Fruit fly (Drosophila melanogaster) whole organism, prepupa: Measurements from ENCODE around the gene CG13385.

Experiments
- Blimp-1 ChIP-seq: fragments of 200-800 bp; sonication (Bioruptor generic); optimal IDR thresholded peaks from 3 replicates; lab custom pipeline; 2017; ENCODE audit warnings: missing biosample characterization, missing genetic modification characterization, mild to moderate bottlenecking, moderate library complexity, missing genetic modification reagents
- CG10631 ChIP-seq: fragments of 200-800 bp; sonication (Bioruptor generic); optimal IDR thresholded peaks from 2 replicates; lab custom pipeline; 2016; ENCODE audit warnings: missing biosample characterization, missing genetic modification characterization
- CG11294 ChIP-seq: fragments of 200-800 bp; sonication (Bioruptor generic); IDR thresholded peaks from 2 replicates; pipeline ENCODE4 v1.3.6; 2022; ENCODE audit warnings: missing biosample characterization, missing genetic modification characterization
- CG11762 ChIP-seq: fragments of 200-800 bp; sonication (Bioruptor generic); optimal IDR thresholded peaks from 3 replicates; lab custom pipeline; 2016; ENCODE audit warnings: missing biosample characterization, missing genetic modification characterization; ENCODE audit not compliant: insufficient read depth
- CG11902 ChIP-seq: fragments of 200-800 bp; sonication (Bioruptor generic); optimal IDR thresholded peaks from 3 replicates; lab custom pipeline; 2016; ENCODE audit warnings: missing biosample characterization, missing genetic modification characterization
- CG15336 ChIP-seq: fragments of 200-800 bp; sonication (Bioruptor generic); IDR thresholded peaks from 2 replicates; pipeline ENCODE4 v1.3.6; 2022; ENCODE audit warnings: missing biosample characterization, missing genetic modification characterization
- CG3032 ChIP-seq: fragments of 200-800 bp; optimal IDR thresholded peaks from 2 replicates; lab custom pipeline; 2019; ENCODE audit warnings: missing biosample characterization, mild to moderate bottlenecking, missing genetic modification characterization, moderate library complexity
- CG31627 ChIP-seq: fragments of 200-800 bp; sonication (Bioruptor generic); optimal IDR thresholded peaks from 3 replicates; lab custom pipeline; 2016; ENCODE audit warnings: missing biosample characterization, missing genetic modification characterization
- CG3919 ChIP-seq: fragments of 200-800 bp; sonication (Bioruptor generic); optimal IDR thresholded peaks from 3 replicates; lab custom pipeline; 2016; ENCODE audit warnings: missing biosample characterization, missing genetic modification characterization
- CG4318 ChIP-seq: fragments of 200-800 bp; sonication (Bioruptor generic); optimal IDR thresholded peaks from 3 replicates; lab custom pipeline; 2017; ENCODE audit warnings: missing biosample characterization, mild to moderate bottlenecking, missing genetic modification characterization
- CG6163 ChIP-seq: fragments of 200-800 bp; sonication (Bioruptor generic); IDR thresholded peaks from 3 replicates; pipeline ENCODE4 v1.3.6; 2022; ENCODE audit warnings: missing biosample characterization, missing genetic modification characterization
- CG6276 ChIP-seq: fragments of 200-800 bp; sonication (Bioruptor generic); optimal IDR thresholded peaks from 2 replicates; lab custom pipeline; 2017; ENCODE audit warnings: missing biosample characterization, mild to moderate bottlenecking, missing genetic modification characterization
- CG6792 ChIP-seq: fragments of 200-800 bp; sonication (Bioruptor generic); optimal IDR thresholded peaks from 3 replicates; lab custom pipeline; 2016; ENCODE audit warnings: missing biosample characterization, missing genetic modification characterization
- CG6808 ChIP-seq: fragments of 200-800 bp; sonication (Bioruptor generic); optimal IDR thresholded peaks from 3 replicates; lab custom pipeline; 2017; ENCODE audit warnings: missing biosample characterization, missing genetic modification characterization, mild to moderate bottlenecking, moderate library complexity, missing genetic modification reagents
- CG6854 ChIP-seq: fragments of 200-800 bp; sonication (Bioruptor generic); optimal IDR thresholded peaks from 2 replicates; lab custom pipeline; 2017; ENCODE audit warnings: missing biosample characterization, mild to moderate bottlenecking, missing genetic modification characterization
- CG7368 ChIP-seq: fragments of 200-800 bp; sonication (Bioruptor generic); optimal IDR thresholded peaks from 3 replicates; lab custom pipeline; 2016; ENCODE audit warnings: missing biosample characterization, missing genetic modification characterization
- CG8119 ChIP-seq: fragments of 200-800 bp; sonication (Bioruptor generic); IDR thresholded peaks from 3 replicates; pipeline ENCODE4 v1.3.6; 2022; ENCODE audit warnings: missing biosample characterization, missing genetic modification characterization
- CG8632 ChIP-seq: fragments of 200-800 bp; sonication (Bioruptor generic); optimal IDR thresholded peaks from 3 replicates; lab custom pipeline; 2016; ENCODE audit warnings: missing biosample characterization, missing genetic modification characterization
- Eip75B ChIP-seq: fragments of 200-800 bp; sonication (Bioruptor generic); optimal IDR thresholded peaks from 3 replicates; lab custom pipeline; 2016; ENCODE audit warnings: missing biosample characterization, missing genetic modification characterization
- Eip93F ChIP-seq: fragments of 200-800 bp; sonication (Bioruptor generic); optimal IDR thresholded peaks from 2 replicates; lab custom pipeline; 2016; ENCODE audit warnings: missing biosample characterization, mild to moderate bottlenecking, missing genetic modification characterization
- Ets21C ChIP-seq: fragments of 200-800 bp; sonication (Bioruptor generic); optimal IDR thresholded peaks from 3 replicates; lab custom pipeline; 2016; ENCODE audit warnings: missing biosample characterization, missing genetic modification characterization
- Gug ChIP-seq: fragments of 200-800 bp; sonication (Bioruptor generic); IDR thresholded peaks from 2 replicates; pipeline ENCODE4 v1.3.6; 2022; ENCODE audit warnings: missing biosample characterization, missing genetic modification characterization
- Hr39 ChIP-seq: fragments of 200-800 bp; sonication (Bioruptor generic); optimal IDR thresholded peaks from 2 replicates; lab custom pipeline; 2016; ENCODE audit warnings: missing biosample characterization, missing genetic modification characterization
- Hr4 ChIP-seq: fragments of 200-800 bp; sonication (Bioruptor generic); optimal IDR thresholded peaks from 3 replicates; lab custom pipeline; 2016; ENCODE audit warnings: missing biosample characterization, missing genetic modification characterization
- Lpt ChIP-seq: fragments of 200-800 bp; sonication (Bioruptor generic); optimal IDR thresholded peaks from 3 replicates; lab custom pipeline; 2016; ENCODE audit warnings: missing biosample characterization, missing genetic modification characterization
- Smox ChIP-seq: fragments of 200-800 bp; sonication (Bioruptor generic); optimal IDR thresholded peaks from 3 replicates; lab custom pipeline; 2016; ENCODE audit warnings: missing biosample characterization, missing genetic modification characterization
- Sox102F ChIP-seq: fragments of 200-800 bp; sonication (Bioruptor generic); optimal IDR thresholded peaks from 2 replicates; lab custom pipeline; 2016; ENCODE audit warnings: missing biosample characterization, mild to moderate bottlenecking, missing genetic modification characterization
- Sox15 ChIP-seq: fragments of 200-800 bp; sonication (Bioruptor generic); optimal IDR thresholded peaks from 3 replicates; lab custom pipeline; 2016; ENCODE audit warnings: missing biosample characterization, missing genetic modification characterization
- achi ChIP-seq: fragments of 200-800 bp; sonication (Bioruptor generic); optimal IDR thresholded peaks from 3 replicates; lab custom pipeline; 2016; ENCODE audit warnings: missing biosample characterization, missing genetic modification characterization
- cyc ChIP-seq: fragments of 200-800 bp; sonication (Bioruptor generic); optimal IDR thresholded peaks from 3 replicates; lab custom pipeline; 2016; ENCODE audit warnings: missing biosample characterization, missing genetic modification characterization
- dac ChIP-seq: fragments of 200-800 bp; sonication (Bioruptor generic); optimal IDR thresholded peaks from 2 replicates; lab custom pipeline; 2017; ENCODE audit warnings: missing biosample characterization, mild to moderate bottlenecking, missing genetic modification characterization
- dsx ChIP-seq: fragments of 200-800 bp; optimal IDR thresholded peaks from 3 replicates; lab custom pipeline; 2019; ENCODE audit warnings: missing biosample characterization, mild to moderate bottlenecking, missing genetic modification characterization, moderate library complexity; ENCODE audit not compliant: poor library complexity, severe bottlenecking
- eg ChIP-seq: fragments of 200-800 bp; sonication (Bioruptor generic); IDR thresholded peaks from 3 replicates; pipeline ENCODE4 v1.3.6; 2022; ENCODE audit warnings: missing biosample characterization, missing genetic modification characterization
- esn ChIP-seq: fragments of 200-800 bp; sonication (Bioruptor generic); optimal IDR thresholded peaks from 2 replicates; lab custom pipeline; 2016; ENCODE audit warnings: missing biosample characterization, mild to moderate bottlenecking, missing genetic modification characterization, moderate library complexity
- fd59A ChIP-seq: fragments of 200-800 bp; sonication (Bioruptor generic); optimal IDR thresholded peaks from 2 replicates; lab custom pipeline; 2017; ENCODE audit warnings: missing biosample characterization, mild to moderate bottlenecking, missing genetic modification characterization, missing genetic modification reagents
- fd85E ChIP-seq: fragments of 200-800 bp; sonication (Bioruptor generic); optimal IDR thresholded peaks from 3 replicates; lab custom pipeline; 2016; ENCODE audit warnings: missing biosample characterization, missing genetic modification characterization
- fkh ChIP-seq: fragments of 200-800 bp; sonication (Bioruptor generic); optimal IDR thresholded peaks from 3 replicates; lab custom pipeline; 2017; ENCODE audit warnings: missing biosample characterization, mild to moderate bottlenecking, missing genetic modification characterization, moderate library complexity
- lz ChIP-seq: fragments of 200-800 bp; sonication (Bioruptor generic); optimal IDR thresholded peaks from 3 replicates; lab custom pipeline; 2016; ENCODE audit warnings: missing biosample characterization, missing genetic modification characterization
- salr ChIP-seq, 2 experiments: fragments of 200-800 bp; sonication (Bioruptor generic); optimal IDR thresholded peaks; 3 replicates each; lab custom pipeline; 2016 to 2018; ENCODE audit warnings: missing biosample characterization in 2 of 2, missing genetic modification characterization in 2 of 2, mild to moderate bottlenecking in 1 of 2
- spab ChIP-seq: fragments of 200-800 bp; sonication (Bioruptor generic); optimal IDR thresholded peaks from 2 replicates; lab custom pipeline; 2017; ENCODE audit warnings: missing biosample characterization, mild to moderate bottlenecking, missing genetic modification characterization, missing genetic modification reagents
- ss ChIP-seq, 2 experiments: fragments of 200-800 bp; sonication (Bioruptor generic); optimal IDR thresholded peaks; 2 replicates in 1 of 2; 3 replicates in 1 of 2; lab custom pipeline; 2017 to 2018; ENCODE audit warnings: mild to moderate bottlenecking in 2 of 2, missing biosample characterization in 2 of 2, missing genetic modification characterization in 2 of 2, moderate library complexity in 1 of 2
- svp ChIP-seq: fragments of 200-800 bp; sonication (Bioruptor generic); peaks from one replicate; lab custom pipeline; 2016; ENCODE audit warnings: missing biosample characterization, missing genetic modification characterization
- topi ChIP-seq: fragments of 200-800 bp; sonication (Bioruptor generic); optimal IDR thresholded peaks from 3 replicates; lab custom pipeline; 2016; ENCODE audit warnings: missing biosample characterization, missing genetic modification characterization

Gene CG13385

DNA sequence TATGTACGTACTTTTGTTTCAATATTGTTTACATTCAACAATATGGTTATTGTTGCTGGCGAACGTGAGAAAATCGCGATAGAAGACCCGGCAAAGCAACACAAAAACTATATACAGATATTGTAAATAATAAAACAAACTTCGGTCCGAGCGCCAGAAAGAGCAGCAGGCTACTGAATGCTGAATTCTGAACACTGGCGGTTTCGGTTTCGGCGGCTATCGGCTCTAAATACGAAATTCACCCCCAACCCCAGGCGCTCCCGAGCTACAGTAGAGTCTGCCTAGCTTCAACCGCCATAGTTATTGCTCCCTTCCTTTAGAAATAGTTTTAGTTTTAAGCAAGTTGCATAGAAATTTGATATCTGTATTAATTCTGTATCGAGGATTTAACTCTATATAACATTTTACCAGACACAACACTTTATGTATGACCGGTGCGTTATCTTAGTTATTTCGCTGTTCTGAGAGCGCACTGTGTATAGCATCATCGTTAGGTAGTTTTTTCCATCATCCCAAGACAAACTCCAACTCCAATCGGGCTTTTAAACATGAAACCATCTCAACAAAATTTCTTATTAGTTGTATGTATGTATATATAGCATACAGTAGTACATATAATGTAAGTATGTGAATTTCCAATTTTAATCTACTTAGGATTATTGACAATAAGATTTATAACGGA is 34.0 kb upstream of the CG13385 start, which contains the start of gene CG7627 (continued):
- TF ChIP-seq CG4318 (GFP tag; lab: Kevin White, UChicago) (no peak), Hr39 (peak; percentile 73), spab (GFP tag; lab: Kevin White, UChicago) (peak; percentile 53), Lpt (GFP tag; lab: Kevin White, UChicago) (peak; percentile 16), Ets21C (peak; percentile 62), CG7368 (GFP tag; lab: Kevin White, UChicago) (peak; percentile 53), lz (peak; percentile 80), dac (GFP tag; lab: Kevin White, UChicago) (no peak), CG11294 (GFP tag; lab: Robert Waterston, UW) (peak; percentile 68; the same call in 1 of the 2 replicates), CG3032 (tag; lab: Kevin White, UChicago) (peak; percentile 51), Sox102F (GFP tag; lab: Kevin White, UChicago) (peak; percentile 78), fkh (peak; percentile 51), CG8119 (peak; percentile 77), CG15336 (peak; percentile 66), Eip93F (no peak), ss (GFP tag; optimal IDR thresholded peaks at IDR 0.05; lab: Kevin White, UChicago) (peak; percentile 16 to 41)

DNA sequence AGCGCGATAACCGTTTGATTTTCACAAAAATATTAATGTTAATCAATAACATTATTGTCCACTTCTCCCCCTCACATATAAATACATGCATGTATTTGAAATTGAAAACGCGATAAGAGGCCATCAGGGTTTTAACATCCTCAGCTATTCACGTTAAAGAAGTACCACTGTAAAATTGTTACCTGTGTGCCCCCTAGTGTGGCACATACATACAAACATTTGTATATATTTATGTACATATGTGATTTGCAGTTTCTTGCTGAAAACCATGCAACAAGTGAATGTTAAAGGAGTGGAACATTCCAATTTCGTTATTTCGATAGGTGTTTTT is 33.5 kb upstream of the CG13385 start:
- TF ChIP-seq Eip75B (GFP tag; lab: Kevin White, UChicago) (no peak), Gug (no peak), CG8632 (GFP tag; lab: Kevin White, UChicago) (no peak), CG6276 (GFP tag; lab: Kevin White, UChicago) (no peak), esn (GFP tag; lab: Kevin White, UChicago) (no peak), CG15336 (no peak), eg (GFP tag; lab: Robert Waterston, UW) (peak; percentile 6; the same call in 2 of the 3 replicates), CG6163 (GFP tag; lab: Robert Waterston, UW) (no peak), salr (GFP tag; optimal IDR thresholded peaks at IDR 0.05; lab: Kevin White, UChicago) (peak in 1 of 2 experiments; percentile 24)

DNA sequence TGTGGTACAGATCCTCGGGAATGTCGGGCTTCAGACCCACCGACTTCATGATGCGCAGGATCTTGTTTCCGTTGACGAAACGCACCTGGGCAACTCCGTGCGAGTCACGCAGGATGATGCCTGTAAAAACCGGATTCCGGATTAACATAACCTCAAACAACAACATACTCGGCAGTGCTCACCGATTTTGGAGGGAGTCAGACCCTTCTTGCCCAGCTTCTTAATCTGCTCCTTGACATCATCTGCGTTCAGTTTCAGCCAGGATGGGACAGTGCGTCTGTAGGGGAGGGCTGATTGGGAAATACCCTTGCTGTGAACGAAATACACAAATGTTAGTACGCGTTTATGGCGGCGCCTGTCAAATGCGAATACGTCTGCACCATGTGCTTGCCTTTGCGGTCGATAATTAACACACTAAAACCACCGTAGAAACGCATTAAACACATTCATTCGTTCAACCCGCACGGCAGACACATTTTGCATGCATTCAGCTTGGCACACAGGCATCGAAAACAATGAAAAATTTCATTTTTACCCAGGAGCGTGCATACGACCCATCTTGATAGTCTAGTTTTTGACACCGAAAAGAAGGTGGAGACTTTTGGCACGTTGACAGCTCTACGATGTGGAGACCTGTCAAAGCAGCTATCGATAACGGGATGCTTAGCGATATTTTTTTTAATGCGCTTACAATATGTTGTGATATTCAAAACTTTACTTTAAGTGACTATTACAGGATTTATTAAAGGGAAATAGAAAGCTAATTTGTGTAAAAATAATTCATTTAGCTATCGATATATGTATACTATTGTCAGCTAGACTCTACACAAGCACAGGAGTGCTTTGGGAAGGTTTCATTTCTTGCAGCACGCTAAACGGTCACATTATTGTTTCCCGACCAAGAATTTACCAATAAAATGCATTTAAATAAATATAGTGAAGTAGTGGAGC is 32.2 kb upstream of the CG13385 start, which contains the start of the genes RpS13 and CSN8:
Gene RpS13, minus strand, starts transcription at position 657 of the 951 bp plus-strand sequence.
Gene CSN8, plus strand, starts transcription at position 850 of the 951 bp plus-strand sequence.
- TF ChIP-seq fd59A (GFP tag; lab: Kevin White, UChicago) (no peak), CG11762 (no peak), spab (GFP tag; lab: Kevin White, UChicago) (no peak), fkh (peak; percentile 53), CG10631 (GFP tag; lab: Kevin White, UChicago) (no peak), CG6792 (GFP tag; lab: Kevin White, UChicago) (no peak), eg (GFP tag; lab: Robert Waterston, UW) (no peak), Eip75B (GFP tag; lab: Kevin White, UChicago) (no peak), ss (GFP tag; optimal IDR thresholded peaks at IDR 0.05; lab: Kevin White, UChicago) (peak in 1 of 2 experiments; percentile 9), CG6163 (GFP tag; lab: Robert Waterston, UW) (no peak), topi (GFP tag; lab: Kevin White, UChicago) (peak; percentile 8), Eip93F (no peak), CG15336 (no peak), CG11294 (GFP tag; lab: Robert Waterston, UW) (no peak), CG6276 (GFP tag; lab: Kevin White, UChicago) (no peak), Sox15 (no peak), CG6808 (GFP tag; lab: Kevin White, UChicago) (no peak), svp (GFP tag; lab: Kevin White, UChicago) (no peak), Blimp-1 (no peak), achi (GFP tag; lab: Kevin White, UChicago) (peak; percentile 100), Gug (no peak), CG6854 (GFP tag; lab: Kevin White, UChicago) (no peak), Smox (peak; percentile 7), lz (peak; percentile 15), Hr4 (GFP tag; lab: Kevin White, UChicago) (no peak), CG11902 (GFP tag; lab: Kevin White, UChicago) (no peak), fd85E (GFP tag; lab: Kevin White, UChicago) (no peak), CG31627 (GFP tag; lab: Kevin White, UChicago) (no peak), cyc (GFP tag; lab: Kevin White, UChicago) (no peak), CG3032 (tag; lab: Kevin White, UChicago) (no peak), dsx (GFP tag; lab: Kevin White, UChicago) (no peak), CG3919 (GFP tag; lab: Kevin White, UChicago) (no peak), Sox102F (GFP tag; lab: Kevin White, UChicago) (no peak)
